Worm (Caenorhabditis elegans) whole organism, L3 larva: ENCODE results near the gene F21C10.5.

ENCODE experiments used
- aly-2 ChIP-seq: fragments of 150-350 bp; optimal IDR thresholded peaks from 2 replicates; lab custom pipeline; 2014; ENCODE audit warnings: missing biosample characterization, missing genetic modification characterization
- fos-1 ChIP-seq: fragments of 150-350 bp; optimal IDR thresholded peaks from 2 replicates; lab custom pipeline; 2014; ENCODE audit warnings: missing biosample characterization, missing genetic modification characterization
- lsy-12 ChIP-seq: sonication (generic microtip); optimal IDR thresholded peaks from 2 replicates; lab custom pipeline; 2016; ENCODE audit warnings: mild to moderate bottlenecking, missing genetic modification characterization, missing compliant biosample characterization
- nhr-11 ChIP-seq: fragments of 150-350 bp; optimal IDR thresholded peaks from 2 replicates; lab custom pipeline; 2014; ENCODE audit warnings: missing biosample characterization, missing genetic modification characterization
- skn-1 ChIP-seq: fragments of 150-350 bp; optimal IDR thresholded peaks from 2 replicates; lab custom pipeline; 2014; ENCODE audit warnings: missing biosample characterization, missing genetic modification characterization
- ztf-11 ChIP-seq: fragments of 150-350 bp; optimal IDR thresholded peaks from 2 replicates; lab custom pipeline; 2014; ENCODE audit warnings: missing biosample characterization, missing genetic modification characterization

- TF ChIP-seq aly-2 (tag; lab: Kevin White, UChicago) (no peak), skn-1 (tag; lab: Kevin White, UChicago) (no peak), lsy-12 (no peak), fos-1 (tag; lab: Kevin White, UChicago) (no peak), ztf-11 (tag; lab: Kevin White, UChicago) (no peak), nhr-11 (no peak)
Measured at ce11 chrV:9112467-9112866, 13.0 kb upstream of the F21C10.5 start, which contains the start of gene F21C10.7.
